Fruit fly (Drosophila melanogaster): ENCODE data around the gene Spp.

The Spp gene

DNA sequence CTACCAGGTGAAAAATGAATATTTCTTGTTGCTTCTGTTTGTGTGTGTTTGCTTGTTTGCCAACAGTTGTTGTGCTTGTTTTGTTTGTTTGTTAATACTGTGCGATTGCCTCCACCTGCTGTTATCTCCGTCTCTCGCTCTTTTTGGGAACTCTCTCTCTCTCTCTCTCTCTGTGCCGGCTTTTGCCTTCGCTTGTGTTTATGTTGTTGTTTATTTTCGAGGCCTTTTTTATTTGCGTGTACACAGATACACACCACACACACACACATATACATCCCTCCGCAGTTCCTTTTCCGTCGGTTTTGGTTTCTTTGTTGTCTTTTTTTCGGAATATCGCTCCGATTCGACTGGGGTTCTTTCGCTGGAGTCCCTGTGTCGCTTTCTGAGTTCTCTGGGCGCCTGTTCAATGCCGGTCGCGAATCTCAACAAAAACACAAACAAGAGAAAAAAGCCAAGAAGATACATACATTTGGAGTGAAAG lies 33.9 kb downstream of the Spp start (continued):
- TF ChIP-seq Bteb2 (GFP tag; optimal IDR thresholded peaks at IDR 0.05) (peak; percentile 58), pho (GFP tag; optimal IDR thresholded peaks at IDR 0.05) (no peak)

DNA sequence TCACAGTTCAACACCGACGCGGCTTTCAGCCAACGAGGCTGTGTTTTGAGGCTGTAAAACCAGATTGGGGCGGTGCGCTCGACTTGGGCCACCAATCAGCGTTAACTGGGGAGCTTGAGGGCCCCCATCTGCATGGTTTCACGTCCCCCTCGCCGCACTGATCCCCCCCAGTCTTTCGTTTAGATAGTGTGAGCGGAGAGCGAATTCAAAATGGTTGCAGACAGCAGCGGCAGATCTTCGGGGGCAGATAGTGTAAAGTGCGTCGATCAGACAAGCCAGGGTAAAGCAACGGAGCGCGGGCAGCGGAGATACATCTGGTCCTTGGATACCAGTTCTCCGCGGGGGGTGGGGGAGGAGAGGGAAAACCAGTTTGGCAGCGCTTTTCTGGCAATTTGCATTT lies 37.3 kb downstream of the Spp start:
- no peak for TF ChIP-seq Bdp1 (GFP tag; optimal IDR thresholded peaks at IDR 0.05)
- 0 out of 3 replicates have a peak, but pooled peaks have one; percentile 33 for TF ChIP-seq CG3726 (GFP tag; IDR thresholded peaks at IDR 0.05)
- no peak for TF ChIP-seq Xbp1 (GFP tag; optimal IDR thresholded peaks at IDR 0.05)
- TF ChIP-seq cg (GFP tag; optimal IDR thresholded peaks at IDR 0.05): peak; percentile 15
- no peak for TF ChIP-seq CG16813 (GFP tag; IDR thresholded peaks at IDR 0.05; ENCODE audit: partially characterized antibody)
- no peak for TF ChIP-seq B-H2 (GFP tag; optimal IDR thresholded peaks at IDR 0.05)
- TF ChIP-seq tll (GFP tag; optimal IDR thresholded peaks at IDR 0.05): no peak
- no peak for TF ChIP-seq CG8281 (tag; optimal IDR thresholded peaks at IDR 0.05)
- TF ChIP-seq Nf-YA (GFP tag; IDR thresholded peaks at IDR 0.05): peak; percentile 27; the same call in 1 of the 2 replicates
- TF ChIP-seq CG30020 (tag; optimal IDR thresholded peaks at IDR 0.05): no peak
- TF ChIP-seq unc-4 (GFP tag; IDR thresholded peaks at IDR 0.05; ENCODE audit: partially characterized antibody): no peak
- no peak for TF ChIP-seq Ptx1 (GFP tag; IDR thresholded peaks at IDR 0.05)
- TF ChIP-seq grn (GFP tag; optimal IDR thresholded peaks at IDR 0.05): peak; percentile 85
- TF ChIP-seq Antp (GFP tag; optimal IDR thresholded peaks at IDR 0.05): no peak
- TF ChIP-seq Trl (optimal IDR thresholded peaks at IDR 0.05): no peak
- no peak for TF ChIP-seq Trl (GFP tag; optimal IDR thresholded peaks at IDR 0.05)
- TF ChIP-seq prd (optimal IDR thresholded peaks at IDR 0.05): no peak
- no peak for TF ChIP-seq prd (GFP tag; IDR thresholded peaks at IDR 0.05)
- TF ChIP-seq sr (GFP tag; IDR thresholded peaks at IDR 0.05): 0 out of 3 replicates have a peak, but pooled peaks have one; percentile 40
- peak; percentile 72; the same call in 1 of the 4 replicates for TF ChIP-seq chinmo (GFP tag; IDR thresholded peaks at IDR 0.05; ENCODE audit: partially characterized antibody)
- TF ChIP-seq CG12942 (GFP tag; optimal IDR thresholded peaks at IDR 0.05): no peak
- TF ChIP-seq Dip3 (GFP tag; optimal IDR thresholded peaks at IDR 0.05): no peak
- no peak for TF ChIP-seq CG3847 (GFP tag; IDR thresholded peaks at IDR 0.05)
- 0 out of 2 replicates have a peak, but pooled peaks have one; percentile 5 for TF ChIP-seq CG32772 (GFP tag; IDR thresholded peaks at IDR 0.05)
- TF ChIP-seq z (GFP tag; IDR thresholded peaks at IDR 0.05): no peak
- TF ChIP-seq bowl (GFP tag; IDR thresholded peaks at IDR 0.05): no peak
- TF ChIP-seq ci (GFP tag; IDR thresholded peaks at IDR 0.05): no peak
- 0 out of 2 replicates have a peak, but pooled peaks have one; percentile 20 for TF ChIP-seq CG11247 (GFP tag; IDR thresholded peaks at IDR 0.05)
- no peak for TF ChIP-seq lov (optimal IDR thresholded peaks at IDR 0.05)
- TF ChIP-seq lov (GFP tag; IDR thresholded peaks at IDR 0.05): no peak
- TF ChIP-seq gt (GFP tag; IDR thresholded peaks at IDR 0.05): no peak
- TF ChIP-seq Nf-YB (GFP tag; optimal IDR thresholded peaks at IDR 0.05): peak; percentile 97
- peak; percentile 98 for TF ChIP-seq Nf-YC (tag; optimal IDR thresholded peaks at IDR 0.05)
- TF ChIP-seq CG7928 (GFP tag; optimal IDR thresholded peaks at IDR 0.05): no peak
- TF ChIP-seq Dad (GFP tag; optimal IDR thresholded peaks at IDR 0.05): no peak
- TF ChIP-seq crol (GFP tag; IDR thresholded peaks at IDR 0.05): peak; percentile 94
- TF ChIP-seq gfzf (GFP tag; optimal IDR thresholded peaks at IDR 0.05): no peak
- no peak for TF ChIP-seq Asciz (GFP tag; optimal IDR thresholded peaks at IDR 0.05)
- TF ChIP-seq CG10267 (tag; optimal IDR thresholded peaks at IDR 0.05): no peak
- no peak for TF ChIP-seq h (optimal IDR thresholded peaks at IDR 0.05)
- TF ChIP-seq lilli (GFP tag; optimal IDR thresholded peaks at IDR 0.05): no peak
- TF ChIP-seq CG12219 (GFP tag; optimal IDR thresholded peaks at IDR 0.05): no peak
- no peak for TF ChIP-seq CG10431 (GFP tag; optimal IDR thresholded peaks at IDR 0.05)
- TF ChIP-seq mirr (GFP tag; optimal IDR thresholded peaks at IDR 0.05): no peak
- no peak for TF ChIP-seq CG15479 (GFP tag; optimal IDR thresholded peaks at IDR 0.05)
- no peak for TF ChIP-seq sisA (GFP tag; IDR thresholded peaks at IDR 0.05)
- no peak for TF ChIP-seq Lhr (GFP tag; optimal IDR thresholded peaks at IDR 0.05)
- TF ChIP-seq CG17359 (tag; optimal IDR thresholded peaks at IDR 0.05): no peak

Measured in whole organism, embryonic.